Worm (Caenorhabditis elegans): ENCODE data around the gene srp-1.

DNA sequence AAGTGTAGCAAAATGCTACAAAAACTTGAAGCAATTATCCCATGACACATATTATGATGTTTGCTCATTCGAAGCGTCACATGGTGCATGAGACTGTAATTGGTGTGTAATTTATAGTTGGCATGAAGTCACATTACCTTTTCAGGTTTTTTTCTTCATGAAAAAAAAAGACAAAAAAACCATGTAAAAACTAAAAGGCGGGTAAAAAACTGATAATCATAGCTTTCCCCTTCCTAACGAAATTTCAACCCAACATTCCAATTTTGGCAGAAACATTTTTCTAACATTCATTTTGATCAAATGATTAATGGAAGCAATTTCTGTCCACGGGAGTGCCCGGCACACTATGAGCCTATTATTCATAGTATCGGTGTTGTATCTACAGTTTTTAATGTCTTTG lies 5.0 kb upstream of the srp-1 start, which contains the start of gene sri-4:
- TF ChIP-seq elt-3 (tag; optimal IDR thresholded peaks at IDR 0.05) (no peak), ceh-82 (tag; optimal IDR thresholded peaks at IDR 0.05) (no peak), ztf-4 (tag; optimal IDR thresholded peaks at IDR 0.05) (no peak), aly-2 (tag; optimal IDR thresholded peaks at IDR 0.05) (no peak), nhr-25 (tag; optimal IDR thresholded peaks at IDR 0.05) (no peak), lin-13 (GFP tag; optimal IDR thresholded peaks at IDR 0.05) (no peak), unc-62 (GFP tag; optimal IDR thresholded peaks at IDR 0.05) (no peak), snpc-4 (tag; optimal IDR thresholded peaks at IDR 0.05) (no peak)

Data from whole organism, L2 larva.